Worm (Caenorhabditis elegans) whole organism, late embryonic: ENCODE results near the gene cut-2.

Experiments
- C38D4.7 ChIP-seq: fragments of 200-800 bp; sonication (Bioruptor generic); optimal IDR thresholded peaks from 2 replicates; lab custom pipeline; 2018; ENCODE audit warnings: mild to moderate bottlenecking, missing genetic modification characterization, moderate library complexity, missing compliant biosample characterization
- K02D7.2 ChIP-seq: sonication (generic microtip); optimal IDR thresholded peaks from 2 replicates; lab custom pipeline; 2017; ENCODE audit warnings: mild to moderate bottlenecking, missing genetic modification characterization, missing compliant biosample characterization
- K09A11.1 ChIP-seq: sonication (generic microtip); optimal IDR thresholded peaks from 2 replicates; lab custom pipeline; 2017; ENCODE audit warnings: antibody characterized with exemption, mild to moderate bottlenecking, missing genetic modification characterization, missing compliant biosample characterization; ENCODE audit not compliant: insufficient read depth
- T23F11.4 ChIP-seq: fragments of 200-800 bp; sonication (Bioruptor generic); optimal IDR thresholded peaks from 2 replicates; lab custom pipeline; 2018; ENCODE audit warnings: mild to moderate bottlenecking, missing genetic modification characterization, missing compliant biosample characterization
- Y22D7AL.16 ChIP-seq: sonication (generic microtip); optimal IDR thresholded peaks from 2 replicates; lab custom pipeline; 2016; ENCODE audit warnings: missing genetic modification characterization, missing compliant biosample characterization
- ahr-1 ChIP-seq: sonication (generic microtip); optimal IDR thresholded peaks from 2 replicates; lab custom pipeline; 2016; ENCODE audit warnings: missing genetic modification characterization, missing compliant biosample characterization
- ama-1 ChIP-seq: fragments of 150-350 bp; optimal IDR thresholded peaks from 2 replicates; lab custom pipeline; 2014
- ceh-18 ChIP-seq: sonication (generic microtip); optimal IDR thresholded peaks from 2 replicates; lab custom pipeline; 2016; ENCODE audit warnings: missing genetic modification characterization, missing compliant biosample characterization
- ceh-24 ChIP-seq: sonication (generic microtip); optimal IDR thresholded peaks from 2 replicates; lab custom pipeline; 2016; ENCODE audit warnings: mild to moderate bottlenecking, missing genetic modification characterization, missing compliant biosample characterization
- ceh-30 ChIP-seq: fragments of 150-350 bp; optimal IDR thresholded peaks from 2 replicates; lab custom pipeline; 2014; ENCODE audit warnings: missing biosample characterization, missing genetic modification characterization
- ceh-48 ChIP-seq: sonication (generic microtip); optimal IDR thresholded peaks from 2 replicates; lab custom pipeline; 2016; ENCODE audit warnings: missing genetic modification characterization, inconsistent platforms, missing compliant biosample characterization
- dmd-4 ChIP-seq: sonication (generic microtip); optimal IDR thresholded peaks from 2 replicates; lab custom pipeline; 2016; ENCODE audit warnings: borderline replicate concordance, missing genetic modification characterization, missing compliant biosample characterization
- elt-2 ChIP-seq: sonication (generic microtip); optimal IDR thresholded peaks from 2 replicates; lab custom pipeline; 2016; ENCODE audit warnings: missing genetic modification reagents, missing genetic modification characterization, missing compliant biosample characterization
- elt-4 ChIP-seq: sonication (generic microtip); optimal IDR thresholded peaks from 2 replicates; lab custom pipeline; 2016; ENCODE audit warnings: missing genetic modification characterization, missing compliant biosample characterization
- gmeb-2 ChIP-seq: sonication (generic microtip); optimal IDR thresholded peaks from 2 replicates; lab custom pipeline; 2016; ENCODE audit warnings: missing genetic modification characterization, inconsistent platforms, missing compliant biosample characterization
- hlh-15 ChIP-seq: sonication (generic microtip); optimal IDR thresholded peaks from 2 replicates; lab custom pipeline; 2016; ENCODE audit warnings: missing genetic modification characterization, missing compliant biosample characterization
- hlh-30 ChIP-seq: sonication (generic microtip); optimal IDR thresholded peaks from 2 replicates; lab custom pipeline; 2017; ENCODE audit warnings: antibody characterized with exemption, missing genetic modification characterization, missing compliant biosample characterization; ENCODE audit not compliant: insufficient read depth
- hlh-6 ChIP-seq: sonication (generic microtip); optimal IDR thresholded peaks from 2 replicates; lab custom pipeline; 2016; ENCODE audit warnings: missing genotype, missing genetic modification characterization, missing compliant biosample characterization
- hlh-8 ChIP-seq: sonication (generic microtip); optimal IDR thresholded peaks from 2 replicates; lab custom pipeline; 2016; ENCODE audit warnings: missing genotype, missing genetic modification characterization, missing compliant biosample characterization
- lim-6 ChIP-seq: sonication (generic microtip); optimal IDR thresholded peaks from 2 replicates; lab custom pipeline; 2016; ENCODE audit warnings: missing genetic modification characterization, missing compliant biosample characterization
- lin-11 ChIP-seq: fragments of 200-800 bp; sonication (Bioruptor generic); optimal IDR thresholded peaks from 2 replicates; lab custom pipeline; 2018; ENCODE audit warnings: mild to moderate bottlenecking, missing genetic modification characterization, missing compliant biosample characterization
- mec-3 ChIP-seq: sonication (generic microtip); optimal IDR thresholded peaks from 2 replicates; lab custom pipeline; 2016; ENCODE audit warnings: borderline replicate concordance, missing genetic modification characterization, missing compliant biosample characterization
- npax-4 ChIP-seq: sonication (generic microtip); optimal IDR thresholded peaks from 2 replicates; lab custom pipeline; 2016; ENCODE audit warnings: missing genetic modification characterization, missing compliant biosample characterization
- odd-2 ChIP-seq: sonication (generic microtip); optimal IDR thresholded peaks from 2 replicates; lab custom pipeline; 2017; ENCODE audit warnings: antibody characterized with exemption, mild to moderate bottlenecking, missing genetic modification characterization, missing compliant biosample characterization
- pag-3 ChIP-seq: sonication (generic microtip); optimal IDR thresholded peaks from 2 replicates; lab custom pipeline; 2016; ENCODE audit warnings: missing compliant biosample characterization, missing genetic modification characterization, borderline replicate concordance
- pha-2 ChIP-seq: sonication (generic microtip); optimal IDR thresholded peaks from 2 replicates; lab custom pipeline; 2017; ENCODE audit warnings: mild to moderate bottlenecking, missing genetic modification characterization, missing compliant biosample characterization
- pha-4 ChIP-seq: fragments of 150-350 bp; optimal IDR thresholded peaks from 2 replicates; lab custom pipeline; 2018; ENCODE audit warnings: missing biosample characterization, missing genetic modification reagents, missing genetic modification characterization
- pros-1 ChIP-seq: fragments of 150-350 bp; optimal IDR thresholded peaks from 2 replicates; lab custom pipeline; 2014; ENCODE audit warnings: missing biosample characterization, missing genetic modification reagents, missing genetic modification characterization
- ref-2 ChIP-seq: sonication (generic microtip); optimal IDR thresholded peaks from 2 replicates; lab custom pipeline; 2016; ENCODE audit warnings: missing genetic modification characterization, missing compliant biosample characterization
- rnt-1 ChIP-seq: sonication (generic microtip); optimal IDR thresholded peaks from 2 replicates; lab custom pipeline; 2016; ENCODE audit warnings: missing genetic modification characterization, missing compliant biosample characterization
- sdc-2 ChIP-seq: sonication (generic microtip); optimal IDR thresholded peaks from 2 replicates; lab custom pipeline; 2016; ENCODE audit warnings: missing genotype, missing genetic modification characterization, missing compliant biosample characterization
- syd-9 ChIP-seq: sonication (generic microtip); optimal IDR thresholded peaks from 2 replicates; lab custom pipeline; 2016; ENCODE audit warnings: mild to moderate bottlenecking, missing genetic modification characterization, moderate library complexity, missing compliant biosample characterization
- tbx-7 ChIP-seq: sonication (generic microtip); optimal IDR thresholded peaks from 2 replicates; lab custom pipeline; 2016; ENCODE audit warnings: missing genotype, missing genetic modification characterization, missing compliant biosample characterization
- ttx-3 ChIP-seq: sonication (generic microtip); optimal IDR thresholded peaks from 2 replicates; lab custom pipeline; 2016; ENCODE audit warnings: missing genetic modification reagents, missing genetic modification characterization, missing compliant biosample characterization
- unc-3 ChIP-seq, 2 experiments: fragments of 200-800 bp in 1 of 2; sonication (Bioruptor generic) in 1 of 2; sonication (generic microtip) in 1 of 2; conservative IDR thresholded peaks in 1 of 2; optimal IDR thresholded peaks in 1 of 2; 2 replicates each; pipeline versions ENCODE4 v1.3.6 to Lab custom; 2016 to 2022; ENCODE audit warnings: missing compliant biosample characterization in 2 of 2, missing genetic modification characterization in 2 of 2, missing genetic modification reagents in 1 of 2
- unc-86 ChIP-seq: sonication (generic microtip); optimal IDR thresholded peaks from 2 replicates; lab custom pipeline; 2016; ENCODE audit warnings: missing genetic modification characterization, missing compliant biosample characterization
- ztf-16 ChIP-seq: sonication (generic microtip); optimal IDR thresholded peaks from 2 replicates; lab custom pipeline; 2017; ENCODE audit warnings: missing genetic modification characterization, missing compliant biosample characterization

Gene cut-2

DNA sequence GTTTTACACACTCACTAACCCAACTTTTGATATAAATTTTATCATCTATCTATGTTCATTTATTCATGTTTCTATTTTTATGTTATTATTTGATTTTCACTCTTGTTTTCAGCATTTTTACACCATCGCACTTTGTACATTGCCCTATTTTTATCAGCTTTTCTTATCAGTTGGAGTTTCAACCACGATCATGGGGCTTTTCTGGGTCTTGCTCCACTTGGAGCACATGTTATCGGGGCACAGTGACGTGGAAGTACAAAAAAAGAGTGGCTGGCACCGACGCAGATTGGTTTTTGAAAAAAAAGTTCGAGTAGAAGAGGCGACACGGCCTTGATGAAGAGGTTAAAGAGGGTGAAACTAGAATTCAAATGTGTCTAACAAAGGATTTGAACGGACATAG lies 37.6 kb upstream of the cut-2 start:
- TF ChIP-seq ahr-1 (tag; lab: Kevin White, UChicago) (no peak), ceh-48 (no peak), odd-2 (tag; lab: Kevin White, UChicago) (no peak), pag-3 (tag; lab: Kevin White, UChicago) (no peak), unc-3 (GFP tag; conservative IDR thresholded peaks at IDR 0.05; lab: Robert Waterston, UW) (no peak), unc-3 (tag; optimal IDR thresholded peaks at IDR 0.05; lab: Kevin White, UChicago) (no peak), C38D4.7 (GFP tag; lab: Kevin White, UChicago) (no peak), K02D7.2 (tag; lab: Kevin White, UChicago) (no peak), elt-2 (peak; percentile 81), ref-2 (tag; lab: Kevin White, UChicago) (no peak)

- TF ChIP-seq lim-6 (no peak), syd-9 (no peak), sdc-2 (tag; lab: Kevin White, UChicago) (no peak), pha-4 (tag; lab: Kevin White, UChicago) (no peak), unc-86 (no peak), K09A11.1 (no peak), hlh-6 (tag; lab: Kevin White, UChicago) (no peak), dmd-4 (no peak), hlh-15 (no peak), elt-4 (no peak), odd-2 (tag; lab: Kevin White, UChicago) (no peak), gmeb-2 (tag; lab: Kevin White, UChicago) (no peak), pha-2 (no peak), pros-1 (tag; lab: Kevin White, UChicago) (no peak), unc-3 (GFP tag; conservative IDR thresholded peaks at IDR 0.05; lab: Robert Waterston, UW) (no peak), unc-3 (tag; optimal IDR thresholded peaks at IDR 0.05; lab: Kevin White, UChicago) (no peak), ref-2 (tag; lab: Kevin White, UChicago) (no peak), T23F11.4 (GFP tag; lab: Kevin White, UChicago) (no peak), hlh-8 (tag; lab: Kevin White, UChicago) (no peak)
These were observed 34.6 kb upstream of the cut-2 start, which contains the start of gene ifbp-1 for ce11 chrV:13380178-13380577. ifbp-1 (minus strand) TSS chrV:13380262.

- TF ChIP-seq ceh-48 (no peak), ahr-1 (tag; lab: Kevin White, UChicago) (no peak), elt-2 (peak; percentile 72), ztf-16 (no peak)
These were observed 33.8 kb upstream of the cut-2 start, which contains the start of gene cpz-2 for ce11 chrV:13380980-13381379. cpz-2 (plus strand) TSS chrV:13381189.

ce11 chrV:13385798-13386197 lies 29.0 kb upstream of the cut-2 start, which contains the start of gene gcy-34:
gcy-34 (minus strand) TSS chrV:13385898.
- TF ChIP-seq ttx-3 (tag; lab: Kevin White, UChicago), result no peak
- no peak for TF ChIP-seq lin-11
- TF ChIP-seq ceh-18, result no peak
- TF ChIP-seq npax-4 (tag; lab: Kevin White, UChicago), result no peak
- TF ChIP-seq Y22D7AL.16 (tag; lab: Kevin White, UChicago), result no peak
- no peak for TF ChIP-seq ceh-30 (tag; lab: Kevin White, UChicago)
- no peak for TF ChIP-seq dmd-4
- no peak for TF ChIP-seq ceh-24 (tag; lab: Kevin White, UChicago)
- TF ChIP-seq rnt-1, result no peak

DNA sequence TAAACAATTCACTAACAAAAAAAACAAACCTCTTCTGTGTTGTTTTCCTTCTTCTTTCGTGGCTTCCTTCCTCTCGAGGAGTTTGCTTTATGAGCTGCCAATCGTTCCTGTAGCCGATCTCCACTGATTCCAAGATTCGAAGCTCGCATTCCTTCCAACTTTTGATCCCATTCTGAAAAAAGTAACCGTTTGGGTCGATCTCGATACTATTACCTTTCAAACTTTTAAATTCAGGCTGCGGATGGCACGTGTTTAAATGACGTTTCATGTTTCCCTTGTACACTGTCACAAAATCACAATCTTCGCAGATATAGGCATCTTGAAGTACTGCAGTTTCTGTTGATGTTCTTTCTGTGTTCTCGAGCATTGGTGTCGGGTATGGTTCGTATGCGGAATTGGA lies 27.3 kb upstream of the cut-2 start:
- TF ChIP-seq ceh-24 (tag; lab: Kevin White, UChicago) (no peak), hlh-30 (tag; lab: Kevin White, UChicago) (no peak), unc-3 (GFP tag; conservative IDR thresholded peaks at IDR 0.05; lab: Robert Waterston, UW) (no peak), unc-3 (tag; optimal IDR thresholded peaks at IDR 0.05; lab: Kevin White, UChicago) (no peak), Y22D7AL.16 (tag; lab: Kevin White, UChicago) (no peak), tbx-7 (no peak), C38D4.7 (GFP tag; lab: Kevin White, UChicago) (no peak), mec-3 (tag; lab: Kevin White, UChicago) (no peak), elt-4 (no peak), ama-1 (lab: Kevin White, UChicago) (peak; percentile 10)
